Worm (Caenorhabditis elegans) whole organism, L4 larva: ENCODE data around the gene C34B4.4.

Source experiments
- T26A8.4 ChIP-seq: fragments of 200-800 bp; sonication (Bioruptor generic); IDR thresholded peaks from 2 replicates; pipeline ENCODE4 v1.3.6; 2022; ENCODE audit warnings: missing genetic modification characterization, missing compliant biosample characterization
- ces-1 ChIP-seq: fragments of 150-350 bp; sonication (generic microtip); optimal IDR thresholded peaks from 4 replicates; lab custom pipeline; 2014; ENCODE audit warnings: missing biosample characterization, missing genetic modification reagents, missing genetic modification characterization
- daf-12 ChIP-seq: fragments of 150-350 bp; optimal IDR thresholded peaks from 2 replicates; lab custom pipeline; 2014; ENCODE audit warnings: missing biosample characterization, missing genetic modification reagents, missing genetic modification characterization
- dmd-8 ChIP-seq: fragments of 200-800 bp; sonication (Bioruptor generic); IDR thresholded peaks from 2 replicates; pipeline ENCODE4 v1.3.6; 2022; ENCODE audit warnings: missing genetic modification characterization, missing compliant biosample characterization
- egl-27 ChIP-seq: sonication (generic microtip); optimal IDR thresholded peaks from 3 replicates; lab custom pipeline; 2017; ENCODE audit warnings: missing biosample characterization, missing genetic modification reagents, missing genetic modification characterization
- nhr-11 ChIP-seq: fragments of 150-350 bp; optimal IDR thresholded peaks from 2 replicates; lab custom pipeline; 2014; ENCODE audit warnings: missing biosample characterization, missing genetic modification characterization
- unc-39 ChIP-seq: sonication (generic microtip); optimal IDR thresholded peaks from 2 replicates; lab custom pipeline; 2017; ENCODE audit warnings: missing biosample characterization, missing genetic modification characterization
- unc-62 ChIP-seq, 3 experiments: fragments of 150-350 bp in 1 of 3; sonication (generic microtip); optimal IDR thresholded peaks in 2 of 3; peaks in 1 of 3; 1 replicate in 1 of 3; 2 replicates in 2 of 3; lab custom pipeline; 2014 to 2017; ENCODE audit warnings: missing biosample characterization in 3 of 3, missing genetic modification characterization in 3 of 3, missing genetic modification reagents in 3 of 3, missing genotype in 1 of 3
- zag-1 ChIP-seq: fragments of 150-350 bp; optimal IDR thresholded peaks from 2 replicates; lab custom pipeline; 2014; ENCODE audit warnings: missing biosample characterization, missing genetic modification characterization
- ztf-7 ChIP-seq: fragments of 150-350 bp; optimal IDR thresholded peaks from 2 replicates; lab custom pipeline; 2014; ENCODE audit warnings: missing biosample characterization, missing genetic modification characterization

DNA sequence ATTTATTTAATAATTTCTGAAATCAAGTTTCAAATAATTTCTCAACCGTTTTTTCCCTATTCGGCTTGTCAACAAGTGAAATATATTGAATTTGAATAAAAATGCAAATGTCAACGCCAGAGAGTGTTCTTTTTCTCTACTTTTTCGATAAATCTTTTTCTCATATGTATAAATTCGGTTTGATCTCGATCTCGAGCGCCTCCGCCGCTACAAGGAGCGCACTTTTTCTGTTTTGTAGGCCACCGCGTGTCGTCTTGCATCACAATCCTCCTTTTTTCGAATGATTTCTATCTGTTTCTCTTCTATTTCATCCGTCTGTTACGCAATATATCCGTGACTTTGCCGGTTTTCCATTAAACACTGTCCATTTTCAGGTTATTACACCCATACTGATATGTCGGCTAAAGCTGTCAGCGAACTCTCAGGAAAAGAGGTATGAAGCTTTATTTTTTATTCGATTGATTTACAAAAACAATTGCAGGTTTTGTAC, 26.0 kb downstream of the C34B4.4 start, which contains the start of gene acly-2:
- no peak for TF ChIP-seq egl-27 (tag; lab: Kevin White, UChicago)
- no peak for TF ChIP-seq zag-1 (tag; lab: Kevin White, UChicago)
- TF ChIP-seq unc-39: no peak
- TF ChIP-seq dmd-8 (GFP tag; lab: Robert Waterston, UW): no peak
- TF ChIP-seq T26A8.4 (GFP tag; lab: Robert Waterston, UW): no peak
- no peak for TF ChIP-seq ces-1 (GFP tag; lab: Kevin White, UChicago)
- no peak for TF ChIP-seq daf-12
- no peak for TF ChIP-seq unc-62 (GFP tag; optimal IDR thresholded peaks at IDR 0.05 in 1 of 2; lab: Kevin White, UChicago)
- no peak for TF ChIP-seq unc-62 (tag; optimal IDR thresholded peaks at IDR 0.05; lab: Kevin White, UChicago)
- TF ChIP-seq ztf-7 (tag; lab: Kevin White, UChicago): no peak
- TF ChIP-seq nhr-11 (tag; lab: Kevin White, UChicago): no peak
